Fruit fly (Drosophila melanogaster): ENCODE measurements around the gene CG42507.

CG42507 gene

dm6 chr3L:14755951-14756723 is 1.6 kb downstream of the CG42507 start (continued):
- TF ChIP-seq CG4328 (GFP tag; optimal IDR thresholded peaks at IDR 0.05) (peak; percentile 86), slbo (GFP tag; IDR thresholded peaks at IDR 0.05) (peak; percentile 92), eve (GFP tag; optimal IDR thresholded peaks at IDR 0.05) (no peak), Nf-YB (GFP tag; optimal IDR thresholded peaks at IDR 0.05) (peak; percentile 59), CG2129 (GFP tag; IDR thresholded peaks at IDR 0.05; ENCODE audit: partially characterized antibody) (no peak), CG10462 (GFP tag; optimal IDR thresholded peaks at IDR 0.05) (peak; percentile 78), Aef1 (GFP tag; IDR thresholded peaks at IDR 0.05) (peak; percentile 83), corto (GFP tag; optimal IDR thresholded peaks at IDR 0.05) (peak; percentile 33), p53 (GFP tag; optimal IDR thresholded peaks at IDR 0.05) (no peak), CoRest (tag; optimal IDR thresholded peaks at IDR 0.05) (peak; percentile 95), Abd-B (GFP tag; optimal IDR thresholded peaks at IDR 0.05) (peak; percentile 89), schlank (tag; optimal IDR thresholded peaks at IDR 0.05) (peak; percentile 52), emc (GFP tag; optimal IDR thresholded peaks at IDR 0.05) (peak; percentile 54), mld (GFP tag; IDR thresholded peaks at IDR 0.05; ENCODE audit: partially characterized antibody) (no peak), croc (GFP tag; conservative IDR thresholded peaks at IDR 0.05) (peak; percentile 73; the same call in 2 of the 3 replicates), CG18599 (GFP tag; optimal IDR thresholded peaks at IDR 0.05) (peak; percentile 95), bowl (GFP tag; IDR thresholded peaks at IDR 0.05) (no peak), CG6175 (GFP tag; IDR thresholded peaks at IDR 0.05) (peak; percentile 65; the same call in 2 of the 3 replicates), tup (GFP tag; optimal IDR thresholded peaks at IDR 0.05) (peak; percentile 55), Deaf1 (tag; optimal IDR thresholded peaks at IDR 0.05) (peak; percentile 62), CG6765 (GFP tag; optimal IDR thresholded peaks at IDR 0.05) (peak; percentile 87), dm (GFP tag; optimal IDR thresholded peaks at IDR 0.05) (peak; percentile 19), Dbx (GFP tag; IDR thresholded peaks at IDR 0.05) (peak; percentile 81), bsh (GFP tag; optimal IDR thresholded peaks at IDR 0.05) (peak; percentile 49 to 74), Neu2 (GFP tag; optimal IDR thresholded peaks at IDR 0.05; ENCODE audit: borderline replicate concordance) (no peak), CG32767 (GFP tag; IDR thresholded peaks at IDR 0.05) (peak; percentile 71; the same call in 1 of the 2 replicates), al (GFP tag; IDR thresholded peaks at IDR 0.05) (peak; percentile 79), CrebB (tag; optimal IDR thresholded peaks at IDR 0.05) (no peak), CG10366 (GFP tag; IDR thresholded peaks at IDR 0.05) (peak; percentile 78), jing (GFP tag; optimal IDR thresholded peaks at IDR 0.05) (no peak), Optix (GFP tag; IDR thresholded peaks at IDR 0.05) (peak; percentile 49; the same call in 1 of the 3 replicates), Dad (GFP tag; optimal IDR thresholded peaks at IDR 0.05) (peak; percentile 31), CG15601 (tag; optimal IDR thresholded peaks at IDR 0.05) (peak; percentile 74), Lpt (GFP tag; optimal IDR thresholded peaks at IDR 0.05) (no peak), Bteb2 (GFP tag; optimal IDR thresholded peaks at IDR 0.05) (peak; percentile 85), CG14441 (GFP tag; IDR thresholded peaks at IDR 0.05) (peak; percentile 78), CG6791 (GFP tag; IDR thresholded peaks at IDR 0.05; ENCODE audit: partially characterized antibody) (no peak), CTCF (GFP tag; optimal IDR thresholded peaks at IDR 0.05) (peak; percentile 43), CG1529 (GFP tag; optimal IDR thresholded peaks at IDR 0.05) (peak; percentile 83), CG10209 (GFP tag; optimal IDR thresholded peaks at IDR 0.05) (peak; percentile 93), CG9609 (GFP tag; optimal IDR thresholded peaks at IDR 0.05) (peak; percentile 66), dmrt99B (tag; optimal IDR thresholded peaks at IDR 0.05) (peak; percentile 95), CG18764 (GFP tag; optimal IDR thresholded peaks at IDR 0.05) (peak; percentile 17), trh (GFP tag; optimal IDR thresholded peaks at IDR 0.05) (peak; percentile 28), crol (GFP tag; IDR thresholded peaks at IDR 0.05) (peak; percentile 99), Hand (GFP tag; optimal IDR thresholded peaks at IDR 0.05) (peak; percentile 84), CG8478 (optimal IDR thresholded peaks at IDR 0.05) (peak; percentile 95), CG8388 (GFP tag; optimal IDR thresholded peaks at IDR 0.05) (peak; percentile 84), CG11723 (GFP tag; optimal IDR thresholded peaks at IDR 0.05) (peak; percentile 81)
